Worm (Caenorhabditis elegans): ENCODE measurements around the gene T28A11.25.

The T28A11.25 gene

ce11 chrV:3297764-3298163 lies 16.1 kb downstream of the T28A11.25 start, which contains the start of gene srx-122:
srx-122 (minus strand) TSS chrV:3297864.
- no peak for TF ChIP-seq flt-1 (GFP tag; IDR thresholded peaks at IDR 0.05)
- TF ChIP-seq ztf-23 (GFP tag; IDR thresholded peaks at IDR 0.05): no peak
- TF ChIP-seq cog-1 (tag; optimal IDR thresholded peaks at IDR 0.05): no peak
- TF ChIP-seq ztf-29 (GFP tag; IDR thresholded peaks at IDR 0.05): no peak
- TF ChIP-seq tab-1 (GFP tag; IDR thresholded peaks at IDR 0.05): no peak
- TF ChIP-seq ref-1 (GFP tag; conservative IDR thresholded peaks at IDR 0.05): no peak
- no peak for TF ChIP-seq med-1 (GFP tag; optimal IDR thresholded peaks at IDR 0.05; ENCODE audit: insufficient read depth)
- no peak for TF ChIP-seq T22C8.4 (GFP tag; IDR thresholded peaks at IDR 0.05)
- TF ChIP-seq klf-2 (GFP tag; conservative IDR thresholded peaks at IDR 0.05): no peak

DNA sequence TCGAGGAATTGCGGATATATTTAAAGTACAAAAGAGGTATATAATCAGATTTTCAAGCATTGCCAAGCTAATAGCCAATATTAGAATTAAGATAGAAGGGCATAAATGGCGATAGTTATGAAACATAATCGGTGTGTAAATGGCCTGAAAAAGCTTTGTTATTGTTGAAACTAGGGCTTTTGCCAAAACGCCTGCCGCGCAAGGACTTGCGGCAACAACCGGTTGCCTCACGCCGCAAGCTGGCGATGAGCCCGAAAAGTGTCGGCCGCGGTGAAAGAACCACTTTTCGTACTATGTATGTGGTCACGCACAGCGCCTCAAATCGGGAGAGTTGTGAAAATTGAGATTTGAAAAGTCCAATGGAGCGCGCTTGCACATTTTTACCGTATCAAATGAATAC lies 17.8 kb downstream of the T28A11.25 start:
- TF ChIP-seq med-1 (GFP tag; optimal IDR thresholded peaks at IDR 0.05; ENCODE audit: insufficient read depth): no peak

DNA sequence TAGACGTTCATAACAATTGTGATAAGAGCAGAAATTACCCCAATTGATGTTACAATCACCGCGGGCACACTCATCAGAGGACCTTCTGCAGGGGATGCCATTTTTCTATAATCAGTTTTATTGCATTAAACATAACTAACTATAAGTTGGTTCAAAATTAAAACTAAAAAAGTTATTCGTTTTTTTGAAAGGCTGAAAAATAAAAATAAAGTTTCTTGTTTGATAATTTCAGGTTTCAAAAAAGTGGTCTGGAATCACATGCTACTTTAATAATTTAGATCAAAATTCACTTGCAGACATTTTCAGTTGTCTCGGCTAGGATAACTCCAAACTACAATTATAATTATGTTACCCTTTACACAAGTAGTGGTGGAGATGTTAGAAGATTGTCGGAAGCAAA lies 20.3 kb downstream of the T28A11.25 start, which contains the start of gene srbc-1:
Gene srbc-1 (minus strand): TSS at position 101 of the 400 bp plus-strand sequence.
- no peak for TF ChIP-seq med-1 (GFP tag; optimal IDR thresholded peaks at IDR 0.05; ENCODE audit: insufficient read depth)

DNA sequence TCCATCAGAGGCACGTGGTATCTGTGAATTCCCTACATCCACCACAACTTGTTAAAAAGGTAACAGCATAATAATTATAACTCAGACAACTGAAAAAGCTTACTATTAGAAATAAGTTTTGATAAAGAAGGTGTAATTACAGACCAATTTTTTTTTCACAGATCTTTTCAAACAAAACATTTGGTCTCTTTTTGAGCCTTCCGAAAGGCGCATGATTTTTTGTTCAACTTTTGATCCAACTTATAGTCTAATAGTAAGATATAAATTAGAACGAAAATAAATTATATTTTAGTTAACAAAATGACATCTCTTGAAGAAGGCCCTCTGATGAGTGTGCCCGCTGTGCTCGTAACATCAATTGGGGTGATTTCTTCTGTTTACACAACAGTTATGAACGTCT lies 26.5 kb downstream of the T28A11.25 start, which contains the start of gene srbc-3:
Gene srbc-3 (plus strand): TSS at position 301 of the 400 bp plus-strand sequence.
- TF ChIP-seq ztf-23 (GFP tag; IDR thresholded peaks at IDR 0.05) (no peak), ref-1 (GFP tag; conservative IDR thresholded peaks at IDR 0.05) (no peak), T22C8.4 (GFP tag; IDR thresholded peaks at IDR 0.05) (no peak), tab-1 (GFP tag; IDR thresholded peaks at IDR 0.05) (no peak)

ce11 chrV:3312067-3312666 lies 30.5 kb downstream of the T28A11.25 start, which contains the start of gene arrd-18:
arrd-18 (minus strand) TSS chrV:3312117.
- TF ChIP-seq flt-1 (GFP tag; IDR thresholded peaks at IDR 0.05): no peak
- TF ChIP-seq tab-1 (GFP tag; IDR thresholded peaks at IDR 0.05): no peak
- TF ChIP-seq ztf-29 (GFP tag; IDR thresholded peaks at IDR 0.05): no peak
- TF ChIP-seq T22C8.4 (GFP tag; IDR thresholded peaks at IDR 0.05): no peak
- TF ChIP-seq ref-1 (GFP tag; conservative IDR thresholded peaks at IDR 0.05): no peak
- TF ChIP-seq cog-1 (tag; optimal IDR thresholded peaks at IDR 0.05): no peak
- TF ChIP-seq klf-2 (GFP tag; conservative IDR thresholded peaks at IDR 0.05): no peak
- no peak for TF ChIP-seq ztf-23 (GFP tag; IDR thresholded peaks at IDR 0.05)
- no peak for TF ChIP-seq med-1 (GFP tag; optimal IDR thresholded peaks at IDR 0.05; ENCODE audit: insufficient read depth)

DNA sequence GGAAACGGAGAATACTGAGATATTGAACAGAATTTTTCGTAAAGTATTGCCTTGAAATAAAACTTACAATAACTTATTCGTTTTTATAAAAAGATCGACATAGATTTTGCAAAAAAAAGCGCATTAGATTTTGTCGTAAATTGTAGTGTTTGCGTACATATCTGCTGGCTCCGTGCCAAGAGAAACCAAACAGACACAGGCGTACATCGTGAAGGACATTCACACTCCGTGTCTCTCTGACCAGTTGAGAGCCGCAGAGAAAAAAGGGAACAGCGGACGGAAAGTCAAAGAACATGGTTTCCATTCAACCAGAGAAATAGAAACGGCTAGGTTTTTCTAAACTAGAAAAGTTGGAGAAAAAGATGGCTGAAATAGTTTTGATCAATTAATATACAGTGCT lies 33.7 kb downstream of the T28A11.25 start, which contains the start of gene arrd-19:
Gene arrd-19 (minus strand): TSS at position 209 of the 400 bp plus-strand sequence.
- TF ChIP-seq med-1 (GFP tag; optimal IDR thresholded peaks at IDR 0.05; ENCODE audit: insufficient read depth) (no peak), T22C8.4 (GFP tag; IDR thresholded peaks at IDR 0.05) (no peak), flt-1 (GFP tag; IDR thresholded peaks at IDR 0.05) (no peak), ztf-29 (GFP tag; IDR thresholded peaks at IDR 0.05) (no peak), cog-1 (tag; optimal IDR thresholded peaks at IDR 0.05) (no peak), tab-1 (GFP tag; IDR thresholded peaks at IDR 0.05) (no peak)

- TF ChIP-seq T22C8.4 (GFP tag; IDR thresholded peaks at IDR 0.05): no peak
- no peak for TF ChIP-seq med-1 (GFP tag; optimal IDR thresholded peaks at IDR 0.05; ENCODE audit: insufficient read depth)
- no peak for TF ChIP-seq klf-2 (GFP tag; conservative IDR thresholded peaks at IDR 0.05)
- TF ChIP-seq ref-1 (GFP tag; conservative IDR thresholded peaks at IDR 0.05): no peak
- TF ChIP-seq ztf-29 (GFP tag; IDR thresholded peaks at IDR 0.05): no peak
- no peak for TF ChIP-seq ztf-23 (GFP tag; IDR thresholded peaks at IDR 0.05)
- TF ChIP-seq cog-1 (tag; optimal IDR thresholded peaks at IDR 0.05): no peak
- no peak for TF ChIP-seq flt-1 (GFP tag; IDR thresholded peaks at IDR 0.05)
- no peak for TF ChIP-seq tab-1 (GFP tag; IDR thresholded peaks at IDR 0.05)
These were observed 34.5 kb downstream of the T28A11.25 start, which contains the start of gene F35F10.1 for ce11 chrV:3316108-3316507. F35F10.1 (plus strand) TSS chrV:3316307.

ce11 chrV:3318975-3319374 lies 37.4 kb downstream of the T28A11.25 start, which contains the start of gene F35F10.13:
F35F10.13 (minus strand) TSS chrV:3319075.
- TF ChIP-seq ref-1 (GFP tag; conservative IDR thresholded peaks at IDR 0.05) (no peak), flt-1 (GFP tag; IDR thresholded peaks at IDR 0.05) (no peak), tab-1 (GFP tag; IDR thresholded peaks at IDR 0.05) (no peak), cog-1 (tag; optimal IDR thresholded peaks at IDR 0.05) (no peak), med-1 (GFP tag; optimal IDR thresholded peaks at IDR 0.05; ENCODE audit: insufficient read depth) (no peak), ztf-23 (GFP tag; IDR thresholded peaks at IDR 0.05) (no peak), klf-2 (GFP tag; conservative IDR thresholded peaks at IDR 0.05) (no peak), ztf-29 (GFP tag; IDR thresholded peaks at IDR 0.05) (no peak), T22C8.4 (GFP tag; IDR thresholded peaks at IDR 0.05) (no peak)

ce11 chrV:3320005-3320404 lies 38.4 kb downstream of the T28A11.25 start, which contains the start of gene F35F10.14:
F35F10.14 (minus strand) TSS chrV:3320105.
- TF ChIP-seq cog-1 (tag; optimal IDR thresholded peaks at IDR 0.05): no peak
- no peak for TF ChIP-seq ref-1 (GFP tag; conservative IDR thresholded peaks at IDR 0.05)
- no peak for TF ChIP-seq klf-2 (GFP tag; conservative IDR thresholded peaks at IDR 0.05)
- TF ChIP-seq T22C8.4 (GFP tag; IDR thresholded peaks at IDR 0.05): no peak
- no peak for TF ChIP-seq tab-1 (GFP tag; IDR thresholded peaks at IDR 0.05)
- TF ChIP-seq med-1 (GFP tag; optimal IDR thresholded peaks at IDR 0.05; ENCODE audit: insufficient read depth): no peak
- TF ChIP-seq flt-1 (GFP tag; IDR thresholded peaks at IDR 0.05): no peak

DNA sequence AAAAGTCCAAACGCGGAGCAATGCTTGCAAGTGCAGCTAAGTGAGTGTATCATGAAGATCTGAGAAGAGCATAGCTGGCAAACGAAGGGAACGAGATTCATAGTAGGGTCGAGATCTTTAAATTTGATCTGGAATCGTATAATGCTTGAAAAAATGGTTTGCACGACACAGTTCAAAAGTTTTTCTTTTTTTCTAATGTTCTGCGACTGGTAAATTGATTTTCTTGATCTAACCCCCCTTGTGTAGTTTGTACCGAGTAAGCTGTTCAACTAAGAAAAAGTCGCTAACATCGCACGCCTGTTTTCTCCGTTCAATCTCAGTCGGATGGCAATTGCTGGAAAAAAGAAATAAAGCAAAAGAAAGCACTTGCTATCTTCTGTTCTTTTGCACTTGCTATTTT lies 38.8 kb downstream of the T28A11.25 start, which contains the start of gene C17B7.14:
Gene C17B7.14 (minus strand): TSS at position 101 of the 400 bp plus-strand sequence.
- TF ChIP-seq med-1 (GFP tag; optimal IDR thresholded peaks at IDR 0.05; ENCODE audit: insufficient read depth): no peak
- TF ChIP-seq T22C8.4 (GFP tag; IDR thresholded peaks at IDR 0.05): no peak
- no peak for TF ChIP-seq cog-1 (tag; optimal IDR thresholded peaks at IDR 0.05)
- TF ChIP-seq flt-1 (GFP tag; IDR thresholded peaks at IDR 0.05): no peak
- no peak for TF ChIP-seq ztf-29 (GFP tag; IDR thresholded peaks at IDR 0.05)
- no peak for TF ChIP-seq ztf-23 (GFP tag; IDR thresholded peaks at IDR 0.05)
- no peak for TF ChIP-seq tab-1 (GFP tag; IDR thresholded peaks at IDR 0.05)
- TF ChIP-seq ref-1 (GFP tag; conservative IDR thresholded peaks at IDR 0.05): no peak
- TF ChIP-seq klf-2 (GFP tag; conservative IDR thresholded peaks at IDR 0.05): no peak

Measured in whole organism, midembryonic.